Worm (Caenorhabditis elegans) whole organism, late embryonic: Measurements from ENCODE around the gene F49C12.11.

Experiments
- C08G9.2 ChIP-seq: sonication (generic microtip); optimal IDR thresholded peaks from 2 replicates; lab custom pipeline; 2016; ENCODE audit warnings: mild to moderate bottlenecking, missing genetic modification characterization, moderate library complexity, missing compliant biosample characterization
- C38D4.7 ChIP-seq: fragments of 200-800 bp; sonication (Bioruptor generic); optimal IDR thresholded peaks from 2 replicates; lab custom pipeline; 2018; ENCODE audit warnings: mild to moderate bottlenecking, missing genetic modification characterization, moderate library complexity, missing compliant biosample characterization
- F13H6.1 ChIP-seq: sonication (generic microtip); optimal IDR thresholded peaks from 2 replicates; lab custom pipeline; 2016; ENCODE audit warnings: missing genetic modification characterization, missing compliant biosample characterization
- K02D7.2 ChIP-seq: sonication (generic microtip); optimal IDR thresholded peaks from 2 replicates; lab custom pipeline; 2017; ENCODE audit warnings: mild to moderate bottlenecking, missing genetic modification characterization, missing compliant biosample characterization
- K09A11.1 ChIP-seq: sonication (generic microtip); optimal IDR thresholded peaks from 2 replicates; lab custom pipeline; 2017; ENCODE audit warnings: antibody characterized with exemption, mild to moderate bottlenecking, missing genetic modification characterization, missing compliant biosample characterization; ENCODE audit not compliant: insufficient read depth
- T23F11.4 ChIP-seq: fragments of 200-800 bp; sonication (Bioruptor generic); optimal IDR thresholded peaks from 2 replicates; lab custom pipeline; 2018; ENCODE audit warnings: mild to moderate bottlenecking, missing genetic modification characterization, missing compliant biosample characterization
- ceh-14 ChIP-seq: sonication (generic microtip); optimal IDR thresholded peaks from 2 replicates; lab custom pipeline; 2016; ENCODE audit warnings: missing genotype, missing genetic modification characterization, missing compliant biosample characterization
- ceh-18 ChIP-seq: sonication (generic microtip); optimal IDR thresholded peaks from 2 replicates; lab custom pipeline; 2016; ENCODE audit warnings: missing genetic modification characterization, missing compliant biosample characterization
- ceh-2 ChIP-seq: sonication (generic microtip); optimal IDR thresholded peaks from 2 replicates; lab custom pipeline; 2016; ENCODE audit warnings: missing genotype, missing genetic modification characterization, missing compliant biosample characterization
- ceh-9 ChIP-seq: sonication (generic microtip); optimal IDR thresholded peaks from 2 replicates; lab custom pipeline; 2016; ENCODE audit warnings: mild to moderate bottlenecking, missing genetic modification characterization, inconsistent platforms, missing compliant biosample characterization
- dve-1 ChIP-seq: sonication (generic microtip); optimal IDR thresholded peaks from 2 replicates; lab custom pipeline; 2017; ENCODE audit warnings: antibody characterized with exemption, mild to moderate bottlenecking, missing genetic modification characterization, missing compliant biosample characterization
- elt-4 ChIP-seq: sonication (generic microtip); optimal IDR thresholded peaks from 2 replicates; lab custom pipeline; 2016; ENCODE audit warnings: missing genetic modification characterization, missing compliant biosample characterization
- eyg-1 ChIP-seq: sonication (generic microtip); optimal IDR thresholded peaks from 2 replicates; lab custom pipeline; 2016; ENCODE audit warnings: missing genotype, missing genetic modification characterization, missing compliant biosample characterization
- fax-1 ChIP-seq: sonication (generic microtip); optimal IDR thresholded peaks from 2 replicates; lab custom pipeline; 2016; ENCODE audit warnings: missing genotype, missing genetic modification characterization, missing compliant biosample characterization
- fkh-10 ChIP-seq: fragments of 150-350 bp; optimal IDR thresholded peaks from 2 replicates; lab custom pipeline; 2014; ENCODE audit warnings: missing biosample characterization, missing genetic modification reagents, missing genetic modification characterization
- fkh-6 ChIP-seq: sonication (generic microtip); optimal IDR thresholded peaks from 2 replicates; lab custom pipeline; 2016; ENCODE audit warnings: missing genetic modification characterization, missing compliant biosample characterization
- hlh-13 ChIP-seq: fragments of 200-800 bp; sonication (Bioruptor generic); optimal IDR thresholded peaks from 2 replicates; lab custom pipeline; 2018; ENCODE audit warnings: mild to moderate bottlenecking, missing genetic modification characterization, missing compliant biosample characterization
- hlh-15 ChIP-seq: sonication (generic microtip); optimal IDR thresholded peaks from 2 replicates; lab custom pipeline; 2016; ENCODE audit warnings: missing genetic modification characterization, missing compliant biosample characterization
- hlh-6 ChIP-seq: sonication (generic microtip); optimal IDR thresholded peaks from 2 replicates; lab custom pipeline; 2016; ENCODE audit warnings: missing genotype, missing genetic modification characterization, missing compliant biosample characterization
- lin-11 ChIP-seq: fragments of 200-800 bp; sonication (Bioruptor generic); optimal IDR thresholded peaks from 2 replicates; lab custom pipeline; 2018; ENCODE audit warnings: mild to moderate bottlenecking, missing genetic modification characterization, missing compliant biosample characterization
- nfya-1 ChIP-seq: sonication (generic microtip); optimal IDR thresholded peaks from 2 replicates; lab custom pipeline; 2017; ENCODE audit warnings: missing genetic modification characterization, mild to moderate bottlenecking, missing compliant biosample characterization, antibody characterized with exemption, moderate library complexity
- nhr-11 ChIP-seq: fragments of 150-350 bp; optimal IDR thresholded peaks from 2 replicates; lab custom pipeline; 2014; ENCODE audit warnings: missing biosample characterization, missing genetic modification characterization
- nhr-232 ChIP-seq: sonication (generic microtip); optimal IDR thresholded peaks from 2 replicates; lab custom pipeline; 2016; ENCODE audit warnings: missing genetic modification characterization, missing compliant biosample characterization
- npax-4 ChIP-seq: sonication (generic microtip); optimal IDR thresholded peaks from 2 replicates; lab custom pipeline; 2016; ENCODE audit warnings: missing genetic modification characterization, missing compliant biosample characterization
- pax-1 ChIP-seq: fragments of 150-350 bp; optimal IDR thresholded peaks from 2 replicates; lab custom pipeline; 2014; ENCODE audit warnings: missing biosample characterization, missing genetic modification characterization
- pha-2 ChIP-seq: sonication (generic microtip); optimal IDR thresholded peaks from 2 replicates; lab custom pipeline; 2017; ENCODE audit warnings: mild to moderate bottlenecking, missing genetic modification characterization, missing compliant biosample characterization
- pha-4 ChIP-seq: fragments of 150-350 bp; optimal IDR thresholded peaks from 2 replicates; lab custom pipeline; 2018; ENCODE audit warnings: missing biosample characterization, missing genetic modification reagents, missing genetic modification characterization
- pros-1 ChIP-seq: fragments of 150-350 bp; optimal IDR thresholded peaks from 2 replicates; lab custom pipeline; 2014; ENCODE audit warnings: missing biosample characterization, missing genetic modification reagents, missing genetic modification characterization
- ref-2 ChIP-seq: sonication (generic microtip); optimal IDR thresholded peaks from 2 replicates; lab custom pipeline; 2016; ENCODE audit warnings: missing genetic modification characterization, missing compliant biosample characterization
- rnt-1 ChIP-seq: sonication (generic microtip); optimal IDR thresholded peaks from 2 replicates; lab custom pipeline; 2016; ENCODE audit warnings: missing genetic modification characterization, missing compliant biosample characterization
- sdc-2 ChIP-seq: sonication (generic microtip); optimal IDR thresholded peaks from 2 replicates; lab custom pipeline; 2016; ENCODE audit warnings: missing genotype, missing genetic modification characterization, missing compliant biosample characterization
- sox-4 ChIP-seq: sonication (generic microtip); optimal IDR thresholded peaks from 2 replicates; lab custom pipeline; 2017; ENCODE audit warnings: mild to moderate bottlenecking, missing genetic modification characterization, inconsistent platforms, missing compliant biosample characterization
- syd-9 ChIP-seq: sonication (generic microtip); optimal IDR thresholded peaks from 2 replicates; lab custom pipeline; 2016; ENCODE audit warnings: mild to moderate bottlenecking, missing genetic modification characterization, moderate library complexity, missing compliant biosample characterization
- tbx-2 ChIP-seq: sonication (generic microtip); optimal IDR thresholded peaks from 2 replicates; lab custom pipeline; 2016; ENCODE audit warnings: missing genetic modification characterization, missing compliant biosample characterization
- tbx-7 ChIP-seq: sonication (generic microtip); optimal IDR thresholded peaks from 2 replicates; lab custom pipeline; 2016; ENCODE audit warnings: missing genotype, missing genetic modification characterization, missing compliant biosample characterization
- ttx-3 ChIP-seq: sonication (generic microtip); optimal IDR thresholded peaks from 2 replicates; lab custom pipeline; 2016; ENCODE audit warnings: missing genetic modification reagents, missing genetic modification characterization, missing compliant biosample characterization
- unc-3 ChIP-seq, 2 experiments: fragments of 200-800 bp in 1 of 2; sonication (Bioruptor generic) in 1 of 2; sonication (generic microtip) in 1 of 2; conservative IDR thresholded peaks in 1 of 2; optimal IDR thresholded peaks in 1 of 2; 2 replicates each; pipeline versions ENCODE4 v1.3.6 to Lab custom; 2016 to 2022; ENCODE audit warnings: missing compliant biosample characterization in 2 of 2, missing genetic modification characterization in 2 of 2, missing genetic modification reagents in 1 of 2
- unc-55 ChIP-seq: sonication (generic microtip); optimal IDR thresholded peaks from 2 replicates; lab custom pipeline; 2017; ENCODE audit warnings: missing biosample characterization, missing genetic modification reagents, missing genetic modification characterization

F49C12.11 gene

ce11 chrIV:9303994-9304393 lies 15.2 kb upstream of the F49C12.11 start, which contains the start of gene F49C12.4:
F49C12.4 (minus strand) TSS chrIV:9304094.
- TF ChIP-seq C08G9.2 (no peak), ref-2 (tag; lab: Kevin White, UChicago) (no peak), F13H6.1 (tag; lab: Kevin White, UChicago) (no peak), eyg-1 (tag; lab: Kevin White, UChicago) (no peak), K02D7.2 (tag; lab: Kevin White, UChicago) (no peak), lin-11 (tag; lab: Kevin White, UChicago) (no peak), pha-4 (no peak), nfya-1 (tag; lab: Kevin White, UChicago) (no peak), tbx-7 (no peak), ceh-2 (tag; lab: Kevin White, UChicago) (no peak), dve-1 (no peak), rnt-1 (tag; lab: Kevin White, UChicago) (no peak), npax-4 (tag; lab: Kevin White, UChicago) (no peak), fkh-10 (GFP tag; lab: Kevin White, UChicago) (no peak), tbx-2 (tag; lab: Kevin White, UChicago) (no peak), pax-1 (tag; lab: Kevin White, UChicago) (no peak), hlh-13 (no peak), unc-55 (GFP tag; lab: Kevin White, UChicago) (no peak), T23F11.4 (no peak), syd-9 (tag; lab: Kevin White, UChicago) (no peak)

DNA sequence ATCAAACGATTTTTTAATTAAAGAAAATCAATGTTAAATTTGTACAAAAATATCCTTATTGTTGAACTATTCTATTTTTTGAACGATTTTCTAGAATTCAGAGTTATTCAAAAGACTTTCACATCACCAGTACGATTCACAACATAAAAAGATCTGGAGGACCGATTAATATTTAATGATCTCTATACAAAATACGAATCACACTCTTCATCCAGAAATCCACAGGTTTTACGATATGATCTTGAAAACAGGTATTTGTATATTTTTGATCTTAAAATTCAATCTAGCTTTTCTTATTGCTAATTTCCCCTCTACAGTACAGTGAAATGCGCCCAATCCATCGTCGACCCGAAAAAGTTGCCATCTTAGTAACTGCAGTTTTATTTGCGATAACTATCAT lies 14.6 kb upstream of the F49C12.11 start, which contains the start of gene F49C12.5:
TSS of gene F49C12.5 (plus strand) at position 301 of the 400 bp plus-strand sequence.
- TF ChIP-seq nhr-11 (tag; lab: Kevin White, UChicago) (no peak), hlh-6 (tag; lab: Kevin White, UChicago) (no peak), nhr-232 (tag; lab: Kevin White, UChicago) (no peak), pros-1 (tag; lab: Kevin White, UChicago) (no peak), ceh-18 (tag; lab: Kevin White, UChicago) (no peak), dve-1 (no peak), pha-2 (tag; lab: Kevin White, UChicago) (no peak), hlh-15 (tag; lab: Kevin White, UChicago) (no peak), pha-4 (no peak), fkh-6 (no peak), elt-4 (tag; lab: Kevin White, UChicago) (no peak), C38D4.7 (GFP tag; lab: Kevin White, UChicago) (no peak)

DNA sequence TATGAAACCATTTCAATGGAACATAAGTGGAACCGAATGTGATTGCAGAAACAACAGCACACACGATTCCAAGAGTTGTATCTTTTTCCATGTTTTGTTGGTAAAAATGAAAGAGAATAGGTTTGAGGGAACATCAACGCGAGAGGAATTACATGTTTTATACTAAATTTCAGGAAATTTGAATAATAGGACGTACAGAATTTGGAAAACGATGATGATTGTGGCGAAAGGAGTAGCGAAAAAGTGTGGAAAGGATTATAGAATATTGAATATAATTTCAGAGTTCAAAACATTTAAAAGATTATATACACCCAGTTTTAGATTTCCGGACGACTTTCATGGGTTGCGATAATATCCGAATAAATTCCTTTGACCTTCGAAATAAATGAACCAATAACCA lies 10.2 kb upstream of the F49C12.11 start, which contains the start of gene F49C12.6:
TSS of gene F49C12.6 (minus strand) at position 101 of the 400 bp plus-strand sequence.
- TF ChIP-seq syd-9 (tag; lab: Kevin White, UChicago): no peak
- no peak for TF ChIP-seq hlh-13
- TF ChIP-seq tbx-7: no peak

- no peak for TF ChIP-seq C38D4.7 (GFP tag; lab: Kevin White, UChicago)
- TF ChIP-seq pros-1 (tag; lab: Kevin White, UChicago): no peak
- no peak for TF ChIP-seq ttx-3 (tag; lab: Kevin White, UChicago)
- no peak for TF ChIP-seq pha-2 (tag; lab: Kevin White, UChicago)
- TF ChIP-seq unc-3 (GFP tag; conservative IDR thresholded peaks at IDR 0.05; lab: Robert Waterston, UW): no peak
- TF ChIP-seq unc-3 (tag; optimal IDR thresholded peaks at IDR 0.05; lab: Kevin White, UChicago): no peak
- TF ChIP-seq ceh-14 (tag; lab: Kevin White, UChicago): no peak
- TF ChIP-seq fkh-6: no peak
- no peak for TF ChIP-seq lin-11 (tag; lab: Kevin White, UChicago)
- TF ChIP-seq tbx-2 (tag; lab: Kevin White, UChicago): no peak
- TF ChIP-seq eyg-1 (tag; lab: Kevin White, UChicago): no peak
- TF ChIP-seq T23F11.4: no peak
- TF ChIP-seq sox-4 (tag; lab: Kevin White, UChicago): no peak
- no peak for TF ChIP-seq fax-1
- TF ChIP-seq sdc-2 (tag; lab: Kevin White, UChicago): no peak
- TF ChIP-seq hlh-13: no peak
- TF ChIP-seq ceh-9 (tag; lab: Kevin White, UChicago): no peak
- no peak for TF ChIP-seq K09A11.1 (tag; lab: Kevin White, UChicago)
- TF ChIP-seq ceh-2 (tag; lab: Kevin White, UChicago): no peak
Observed at ce11 chrIV:9310935-9311566, 8.1 kb upstream of the F49C12.11 start.
